Fruit fly (Drosophila melanogaster) whole organism, embryonic: Measurements from ENCODE around the gene CG14613.
A peak's percentile ranks its signal among the peaks of the same experiment; 100 is the strongest.

ENCODE experiments used
- Bdp1 ChIP-seq: fragments of 200-800 bp; sonication (Bioruptor generic); optimal IDR thresholded peaks from 3 replicates; lab custom pipeline; 2016; ENCODE audit warnings: missing biosample characterization, missing genetic modification characterization
- CG10979 ChIP-seq: fragments of 200-800 bp; sonication (Bioruptor generic); optimal IDR thresholded peaks from 2 replicates; lab custom pipeline; 2018; ENCODE audit warnings: missing biosample characterization, mild to moderate bottlenecking, missing genetic modification characterization, moderate library complexity
- CG17912 ChIP-seq: fragments of 200-800 bp; sonication (Bioruptor generic); optimal IDR thresholded peaks from 2 replicates; lab custom pipeline; 2018; ENCODE audit warnings: missing biosample characterization, mild to moderate bottlenecking, missing genetic modification characterization
- CG18764 ChIP-seq: fragments of 200-800 bp; sonication (Bioruptor generic); optimal IDR thresholded peaks from 3 replicates; lab custom pipeline; 2016; ENCODE audit warnings: missing biosample characterization, missing genetic modification characterization
- CG2889 ChIP-seq: fragments of 200-800 bp; sonication (Bioruptor generic); IDR thresholded peaks from 3 replicates; pipeline ENCODE4 v1.3.6; 2022; ENCODE audit warnings: missing biosample characterization, missing genetic modification characterization
- CG3407 ChIP-seq: fragments of 200-800 bp; sonication (Bioruptor generic); optimal IDR thresholded peaks from 2 replicates; lab custom pipeline; 2018; ENCODE audit warnings: missing biosample characterization, mild to moderate bottlenecking, missing genetic modification characterization
- CG6765 ChIP-seq: fragments of 200-800 bp; sonication (Bioruptor generic); optimal IDR thresholded peaks from 3 replicates; lab custom pipeline; 2017; ENCODE audit warnings: missing biosample characterization, mild to moderate bottlenecking, missing genetic modification characterization
- Dad ChIP-seq: fragments of 200-800 bp; sonication (Bioruptor generic); optimal IDR thresholded peaks from 3 replicates; lab custom pipeline; 2016; ENCODE audit warnings: missing biosample characterization, missing genetic modification characterization
- Hey ChIP-seq: fragments of 200-800 bp; sonication (Bioruptor generic); optimal IDR thresholded peaks from 3 replicates; lab custom pipeline; 2018; ENCODE audit warnings: missing biosample characterization, mild to moderate bottlenecking, missing genetic modification characterization
- Stat92E ChIP-seq, 3 experiments: fragments of >200 bp in 2 of 3; fragments of 200-800 bp in 1 of 3; sonication (Bioruptor generic) in 1 of 3; optimal IDR thresholded peaks; 2 replicates each; lab custom pipeline; 2017 to 2019; ENCODE audit warnings: missing biosample characterization in 3 of 3, missing genetic modification characterization in 3 of 3, mild to moderate bottlenecking in 1 of 3, moderate library complexity in 1 of 3
- bcd ChIP-seq: fragments of 200-800 bp; sonication (Bioruptor generic); optimal IDR thresholded peaks from 2 replicates; lab custom pipeline; 2017; ENCODE audit warnings: missing biosample characterization, mild to moderate bottlenecking, missing genetic modification characterization
- bsh ChIP-seq, 2 experiments: fragments of 200-800 bp; sonication (Bioruptor generic); optimal IDR thresholded peaks; 2 replicates each; lab custom pipeline; 2017 to 2018; ENCODE audit warnings: mild to moderate bottlenecking in 2 of 2, missing biosample characterization in 2 of 2, missing genetic modification characterization in 2 of 2, moderate library complexity in 1 of 2
- gfzf ChIP-seq: fragments of 200-800 bp; sonication (Bioruptor generic); optimal IDR thresholded peaks from 2 replicates; lab custom pipeline; 2016; ENCODE audit warnings: missing biosample characterization, mild to moderate bottlenecking, missing genetic modification characterization, moderate library complexity

DNA sequence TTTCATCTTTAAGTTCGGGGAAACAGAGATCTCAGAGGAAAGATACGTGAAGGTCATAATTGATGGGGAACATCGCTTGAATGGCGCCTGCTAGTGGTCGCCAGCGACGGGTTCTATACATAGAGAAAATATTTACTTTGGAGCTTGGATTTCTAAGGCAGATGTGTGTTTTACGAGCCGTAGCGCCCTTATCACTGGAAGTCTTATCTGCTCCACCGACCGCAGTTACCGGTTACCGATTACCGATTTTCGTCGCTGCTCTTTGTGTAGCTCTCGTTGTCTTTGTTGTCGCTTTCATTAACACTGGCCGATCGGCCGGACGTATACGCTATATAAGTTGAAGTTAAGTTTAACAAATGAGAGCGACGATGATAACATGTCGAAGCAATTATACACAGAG lies 18.8 kb upstream of the CG14613 start:
- TF ChIP-seq bsh (GFP tag; optimal IDR thresholded peaks at IDR 0.05; lab: Kevin White, UChicago) (no peak), Stat92E (GFP tag; optimal IDR thresholded peaks at IDR 0.05; lab: Kevin White, UChicago) (peak in 1 of 3 experiments; percentile 8), CG2889 (GFP tag; lab: Robert Waterston, UW) (no peak), CG18764 (GFP tag; lab: Kevin White, UChicago) (no peak), gfzf (no peak), Hey (tag; lab: Kevin White, UChicago) (no peak), bcd (GFP tag; lab: Kevin White, UChicago) (no peak), CG10979 (no peak), CG6765 (no peak), Bdp1 (GFP tag; lab: Kevin White, UChicago) (no peak), Dad (GFP tag; lab: Kevin White, UChicago) (no peak), CG3407 (no peak), CG17912 (GFP tag; lab: Kevin White, UChicago) (no peak)
